Worm (Caenorhabditis elegans): ENCODE measurements around the gene fbxa-83.
A peak's percentile ranks its signal among the peaks of the same experiment; 100 is the strongest.
"Not testable (repeated sequence)": the region's sequence is repeated elsewhere in the genome, so short reads cannot be mapped to it uniquely, and the experiment has no call there.

fbxa-83 gene

DNA sequence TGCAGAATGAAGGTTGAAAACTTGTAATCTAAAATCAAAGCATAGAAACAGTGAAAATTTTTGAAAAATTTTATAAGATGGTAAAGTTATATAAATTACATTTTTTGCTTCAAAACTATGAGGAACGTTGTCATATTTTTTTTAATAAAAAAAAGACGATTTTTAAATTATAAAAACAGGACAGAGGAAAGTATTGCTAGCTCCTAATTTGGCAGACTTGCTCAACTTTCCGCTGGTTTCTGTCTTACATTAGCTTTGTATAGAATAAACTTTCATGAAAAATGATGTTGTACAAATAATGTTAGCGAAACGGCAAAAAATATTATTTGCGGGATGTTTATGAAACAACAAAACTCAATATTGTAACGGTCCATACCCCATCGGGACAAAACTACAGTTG, at the start of gene fbxa-83:
fbxa-83 (minus strand) TSS at position 101 of the 400 bp plus-strand sequence.
- TF ChIP-seq dao-5 (tag; optimal IDR thresholded peaks at IDR 0.05) (no peak), W03F9.2 (tag; optimal IDR thresholded peaks at IDR 0.05) (no peak)

- not testable (repeated sequence) for TF ChIP-seq dao-5, W03F9.2, him-1 (tag; optimal IDR thresholded peaks at IDR 0.05)
Measured at ce11 chrIV:14373814-14374213, 47.6 kb upstream of the fbxa-83 start, which contains the start of gene Y67A10A.7. TSS of gene Y67A10A.7 (plus strand) at chrIV:14374114.

DNA sequence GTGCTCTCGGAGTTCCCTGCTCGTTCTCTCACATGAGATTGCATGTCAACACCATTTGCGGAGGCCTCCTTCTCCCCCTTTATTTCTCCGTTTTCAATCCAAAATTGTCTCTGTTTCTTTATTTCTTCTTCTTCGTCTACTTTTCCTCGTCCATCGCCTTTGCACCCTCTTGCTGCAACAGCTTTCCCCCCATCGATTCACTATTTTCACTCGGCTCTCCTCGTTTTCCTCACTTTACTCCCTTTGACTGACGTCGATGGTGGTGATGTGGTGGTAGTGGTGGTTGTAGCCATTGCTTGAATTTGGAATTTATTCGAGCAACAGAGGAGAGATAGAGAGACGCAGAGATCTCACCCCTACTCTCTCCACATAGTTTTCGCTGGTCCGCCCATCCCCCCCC, 45.5 kb upstream of the fbxa-83 start:
- TF ChIP-seq him-1 (tag; optimal IDR thresholded peaks at IDR 0.05) (peak; percentile 11), W03F9.2 (tag; optimal IDR thresholded peaks at IDR 0.05) (no peak)

- no peak for TF ChIP-seq him-1 (tag; optimal IDR thresholded peaks at IDR 0.05)
- no peak for TF ChIP-seq W03F9.2 (tag; optimal IDR thresholded peaks at IDR 0.05)
- no peak for TF ChIP-seq dao-5 (tag; optimal IDR thresholded peaks at IDR 0.05)
Measured at ce11 chrIV:14365837-14366378, 39.7 kb upstream of the fbxa-83 start.

DNA sequence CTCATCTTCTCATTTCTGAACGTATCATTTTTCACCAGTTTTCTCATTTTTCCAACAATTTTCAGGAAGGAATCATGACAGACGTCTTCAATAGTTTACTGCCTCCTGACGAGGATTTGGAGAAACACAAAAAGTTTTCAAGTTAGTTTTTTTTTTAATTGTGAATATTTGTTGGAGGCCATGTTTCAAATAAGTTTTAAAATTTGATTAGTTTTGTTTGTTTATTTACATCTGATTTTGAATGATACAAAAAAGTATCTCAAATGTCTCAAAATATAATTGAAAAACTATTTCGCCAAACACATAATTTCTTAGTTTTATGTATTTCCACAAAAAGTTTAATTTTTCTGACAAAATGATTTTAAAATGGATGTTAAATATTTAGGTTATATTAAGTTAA, 35.0 kb upstream of the fbxa-83 start, which contains the start of gene ssu-2:
ssu-2 (plus strand) TSS at position 59 of the 400 bp plus-strand sequence.
- TF ChIP-seq dao-5 (tag; optimal IDR thresholded peaks at IDR 0.05), result no peak
- TF ChIP-seq W03F9.2 (tag; optimal IDR thresholded peaks at IDR 0.05), result no peak
- no peak for TF ChIP-seq him-1 (tag; optimal IDR thresholded peaks at IDR 0.05)

ce11 chrIV:14356120-14356519, 29.9 kb upstream of the fbxa-83 start:
- no peak for TF ChIP-seq W03F9.2 (tag; optimal IDR thresholded peaks at IDR 0.05)
- no peak for TF ChIP-seq dao-5 (tag; optimal IDR thresholded peaks at IDR 0.05)
- peak; percentile 23 for TF ChIP-seq him-1 (tag; optimal IDR thresholded peaks at IDR 0.05)

DNA sequence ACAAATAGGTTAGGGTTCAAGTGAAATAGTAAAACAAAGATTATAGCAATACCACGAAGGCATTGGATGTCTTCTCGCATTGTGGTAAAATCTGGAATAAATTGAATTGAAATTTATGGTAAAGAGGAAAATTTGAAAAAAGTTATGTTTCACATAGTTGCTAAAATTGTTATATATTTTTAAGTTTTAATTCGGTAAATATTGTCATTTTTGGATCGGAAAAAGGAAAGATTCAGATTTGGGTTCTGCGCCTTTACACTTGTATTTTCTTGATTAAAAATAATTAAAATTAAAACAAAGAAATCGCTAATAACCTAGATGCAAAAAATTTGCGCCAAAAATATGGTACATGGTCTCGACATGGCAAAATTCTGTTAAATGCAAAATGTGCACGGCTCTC, 24.5 kb upstream of the fbxa-83 start, which contains the start of gene oac-56:
oac-56 (minus strand) TSS at position 101 of the 400 bp plus-strand sequence.
- TF ChIP-seq dao-5 (tag; optimal IDR thresholded peaks at IDR 0.05) (no peak), him-1 (tag; optimal IDR thresholded peaks at IDR 0.05) (no peak), W03F9.2 (tag; optimal IDR thresholded peaks at IDR 0.05) (no peak)

- TF ChIP-seq him-1 (tag; optimal IDR thresholded peaks at IDR 0.05) (no peak), dao-5 (tag; optimal IDR thresholded peaks at IDR 0.05) (no peak), W03F9.2 (tag; optimal IDR thresholded peaks at IDR 0.05) (no peak)
Measured at ce11 chrIV:14343756-14344155, 17.6 kb upstream of the fbxa-83 start, which contains the start of gene srlf-28. TSS of gene srlf-28 (minus strand) at chrIV:14343856.

DNA sequence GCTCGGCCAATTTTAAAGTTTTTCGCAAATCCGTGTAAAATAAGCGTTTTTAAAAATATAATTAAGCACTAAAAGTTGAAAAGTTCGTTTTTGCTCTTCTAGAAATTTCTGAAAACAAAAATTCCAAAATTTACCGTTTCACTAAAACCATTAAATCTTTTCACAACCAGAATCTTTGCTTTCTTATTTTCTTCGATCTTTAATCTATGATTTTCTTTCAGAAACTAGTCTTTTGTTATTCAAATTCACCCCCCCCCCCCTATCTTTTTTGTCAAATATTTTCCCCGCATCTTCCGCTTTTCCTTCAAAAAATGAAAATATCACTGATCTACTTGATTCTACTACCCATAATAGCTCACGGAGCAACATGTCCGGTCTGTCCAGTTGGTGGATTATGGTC, 13.5 kb upstream of the fbxa-83 start, which contains the start of gene Y67A10A.11:
Y67A10A.11 (plus strand) TSS at position 301 of the 400 bp plus-strand sequence.
- no peak for TF ChIP-seq W03F9.2 (tag; optimal IDR thresholded peaks at IDR 0.05)
- no peak for TF ChIP-seq dao-5 (tag; optimal IDR thresholded peaks at IDR 0.05)
- no peak for TF ChIP-seq him-1 (tag; optimal IDR thresholded peaks at IDR 0.05)

DNA sequence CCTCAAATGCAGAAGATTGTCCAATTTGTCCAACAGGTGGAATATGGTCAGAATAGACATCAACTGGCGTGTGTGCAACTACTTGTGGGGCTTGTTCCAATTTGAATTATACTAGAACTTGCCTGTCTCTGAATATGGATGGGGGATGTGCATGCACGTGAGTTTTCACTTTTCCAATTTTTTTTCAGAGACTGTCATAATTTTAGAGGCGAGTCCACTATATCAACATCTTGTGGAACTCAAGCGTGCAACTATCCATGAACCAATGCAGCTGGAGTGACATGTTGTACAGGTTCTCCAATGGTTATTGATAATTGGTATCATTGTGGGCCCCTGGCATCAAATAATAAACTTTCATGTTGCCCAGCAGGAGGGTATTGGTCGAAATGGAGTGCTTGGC, 11.6 kb upstream of the fbxa-83 start, which contains the start of gene Y67A10A.2:
Y67A10A.2 (plus strand) TSS at position 301 of the 400 bp plus-strand sequence.
- TF ChIP-seq W03F9.2 (tag; optimal IDR thresholded peaks at IDR 0.05), result no peak
- TF ChIP-seq him-1 (tag; optimal IDR thresholded peaks at IDR 0.05), result no peak
- no peak for TF ChIP-seq dao-5 (tag; optimal IDR thresholded peaks at IDR 0.05)

DNA sequence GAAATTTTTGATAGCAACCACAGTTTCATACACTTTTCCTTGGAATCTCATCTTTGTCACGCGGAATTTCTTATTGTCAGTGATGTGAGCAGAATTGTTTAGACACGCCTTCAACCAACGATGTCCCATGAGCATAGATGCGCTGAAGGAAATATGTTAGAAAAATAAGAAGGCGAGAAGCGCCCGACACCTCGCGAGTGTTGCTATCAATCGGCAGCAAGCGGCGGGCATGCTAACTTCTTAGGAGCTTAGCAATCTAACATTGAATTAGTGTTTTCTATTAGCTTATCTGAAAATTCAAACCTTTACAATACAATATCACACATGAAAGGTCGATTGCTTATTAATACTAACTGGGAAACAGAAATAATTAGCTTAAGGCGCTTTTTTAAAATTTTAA, 9.6 kb upstream of the fbxa-83 start:
- TF ChIP-seq dao-5 (tag; optimal IDR thresholded peaks at IDR 0.05), result no peak
- no peak for TF ChIP-seq W03F9.2 (tag; optimal IDR thresholded peaks at IDR 0.05)
- no peak for TF ChIP-seq him-1 (tag; optimal IDR thresholded peaks at IDR 0.05)

DNA sequence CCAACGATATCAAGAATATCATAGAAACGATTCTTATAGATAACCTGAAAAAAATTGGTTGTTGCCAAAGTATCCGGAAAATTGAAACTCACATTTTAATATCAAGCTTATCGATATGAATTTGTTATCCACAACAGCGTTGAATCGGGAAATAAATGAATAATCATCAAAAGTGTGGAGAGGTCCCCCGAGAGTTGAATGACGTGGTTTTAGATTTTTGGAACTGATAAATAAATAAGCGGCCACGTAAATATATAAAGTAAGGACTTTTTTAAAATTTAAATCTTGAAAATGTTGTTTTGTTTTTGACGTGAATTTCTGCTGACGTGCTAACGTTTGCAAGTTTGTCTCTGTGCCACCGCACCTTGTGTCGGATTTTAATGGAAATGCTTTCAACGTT, 8.2 kb upstream of the fbxa-83 start, which contains the start of gene Y67A10A.3:
Y67A10A.3 (minus strand) TSS at position 101 of the 400 bp plus-strand sequence.
- no peak for TF ChIP-seq him-1 (tag; optimal IDR thresholded peaks at IDR 0.05)

- TF ChIP-seq him-1 (tag; optimal IDR thresholded peaks at IDR 0.05), result no peak
- no peak for TF ChIP-seq dao-5 (tag; optimal IDR thresholded peaks at IDR 0.05)
- peak; percentile 59 for TF ChIP-seq W03F9.2 (tag; optimal IDR thresholded peaks at IDR 0.05)
Measured at ce11 chrIV:14326694-14327298, 613 bp upstream of the fbxa-83 start.

DNA sequence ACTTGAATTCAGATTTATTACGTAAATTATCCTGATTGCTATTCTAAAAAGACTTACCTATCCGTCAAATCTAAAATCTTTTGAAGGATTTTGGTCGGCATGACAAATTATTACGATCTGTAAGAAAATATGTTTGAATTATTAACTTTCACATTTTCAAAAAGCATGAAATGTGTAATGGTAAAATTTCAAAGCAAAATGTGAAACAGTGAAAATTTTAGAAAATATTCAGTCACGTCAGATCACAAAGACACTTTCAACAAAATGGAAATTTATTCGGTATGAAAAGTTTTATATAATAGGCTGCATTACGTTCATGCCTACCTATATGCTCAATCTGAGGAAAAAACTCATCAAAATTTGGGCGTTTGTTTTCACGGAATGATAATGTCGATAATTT, 4.5 kb downstream of the fbxa-83 start, which contains the start of gene fbxa-126:
fbxa-126 (minus strand) TSS at position 101 of the 400 bp plus-strand sequence.
- no peak for TF ChIP-seq W03F9.2 (tag; optimal IDR thresholded peaks at IDR 0.05)
